Fruit fly (Drosophila melanogaster) whole organism, adult: ENCODE results near the gene CG6179.
A peak's percentile ranks its signal among the peaks of the same experiment; 100 is the strongest.

Experiments
- CG11617 ChIP-seq: fragments of 200-800 bp; sonication (Bioruptor generic); optimal IDR thresholded peaks from 2 replicates; lab custom pipeline; 2017; ENCODE audit warnings: mild to moderate bottlenecking, missing biosample characterization, missing genetic modification reagents, missing genetic modification characterization
- CG12768 ChIP-seq: fragments of 200-800 bp; sonication (Bioruptor generic); optimal IDR thresholded peaks from 2 replicates; lab custom pipeline; 2017; ENCODE audit warnings: missing biosample characterization, missing genetic modification characterization, mild to moderate bottlenecking, moderate library complexity, missing genetic modification reagents
- CG14711 ChIP-seq: fragments of 200-800 bp; sonication (Bioruptor generic); optimal IDR thresholded peaks from 2 replicates; lab custom pipeline; 2018; ENCODE audit warnings: missing biosample characterization, mild to moderate bottlenecking, missing genetic modification characterization, moderate library complexity
- CG1620 ChIP-seq: fragments of 200-800 bp; sonication (Bioruptor generic); optimal IDR thresholded peaks from 2 replicates; lab custom pipeline; 2016; ENCODE audit warnings: missing biosample characterization, missing genetic modification characterization
- CG33017 ChIP-seq: fragments of 200-800 bp; sonication (Bioruptor generic); optimal IDR thresholded peaks from 2 replicates; lab custom pipeline; 2018; ENCODE audit warnings: missing biosample characterization, mild to moderate bottlenecking, missing genetic modification characterization, moderate library complexity
- CG5204 ChIP-seq: fragments of 200-800 bp; sonication (Bioruptor generic); optimal IDR thresholded peaks from 2 replicates; lab custom pipeline; 2016; ENCODE audit warnings: missing biosample characterization, missing genetic modification characterization
- CG7045 ChIP-seq: fragments of 200-800 bp; sonication (Bioruptor generic); optimal IDR thresholded peaks from 2 replicates; lab custom pipeline; 2017; ENCODE audit warnings: missing biosample characterization, mild to moderate bottlenecking, missing genetic modification characterization
- CG7101 ChIP-seq: fragments of 200-800 bp; sonication (Bioruptor generic); optimal IDR thresholded peaks from 2 replicates; lab custom pipeline; 2018; ENCODE audit warnings: missing biosample characterization, mild to moderate bottlenecking, missing genetic modification characterization, moderate library complexity
- Clk ChIP-seq: fragments of 200-800 bp; sonication (Bioruptor generic); optimal IDR thresholded peaks from 2 replicates; lab custom pipeline; 2017; ENCODE audit warnings: missing biosample characterization, missing genetic modification characterization
- Crg-1 ChIP-seq: fragments of 200-800 bp; sonication (Bioruptor generic); optimal IDR thresholded peaks from 2 replicates; lab custom pipeline; 2016; ENCODE audit warnings: missing biosample characterization, missing genetic modification characterization
- Hr96 ChIP-seq: fragments of 200-800 bp; sonication (Bioruptor generic); optimal IDR thresholded peaks from 2 replicates; lab custom pipeline; 2016; ENCODE audit warnings: missing biosample characterization, missing genetic modification characterization
- Mnt ChIP-seq: fragments of 200-800 bp; sonication (Bioruptor generic); optimal IDR thresholded peaks from 2 replicates; lab custom pipeline; 2016; ENCODE audit warnings: missing biosample characterization, mild to moderate bottlenecking, missing genetic modification characterization
- bab1 ChIP-seq: fragments of 200-800 bp; sonication (Bioruptor generic); optimal IDR thresholded peaks from 3 replicates; lab custom pipeline; 2019; ENCODE audit warnings: missing biosample characterization, mild to moderate bottlenecking, missing genetic modification characterization, moderate library complexity
- cic ChIP-seq: fragments of 200-800 bp; sonication (Bioruptor generic); optimal IDR thresholded peaks from 2 replicates; lab custom pipeline; 2017; ENCODE audit warnings: missing biosample characterization, mild to moderate bottlenecking, missing genetic modification characterization, moderate library complexity
- cnc ChIP-seq, 2 experiments: fragments of >200 bp; optimal IDR thresholded peaks; 2 replicates each; lab custom pipeline; 2017
- kay ChIP-seq: fragments of 200-800 bp; sonication (Bioruptor generic); peaks from one replicate; lab custom pipeline; 2016; ENCODE audit warnings: missing biosample characterization, missing genetic modification characterization, borderline replicate concordance
- ovo ChIP-seq: fragments of 200-800 bp; sonication (Bioruptor generic); optimal IDR thresholded peaks from 2 replicates; lab custom pipeline; 2016; ENCODE audit warnings: missing biosample characterization, missing genetic modification characterization
- pad ChIP-seq: fragments of 200-800 bp; sonication (Bioruptor generic); optimal IDR thresholded peaks from 3 replicates; lab custom pipeline; 2017; ENCODE audit warnings: missing biosample characterization, missing genetic modification characterization, mild to moderate bottlenecking, moderate library complexity, missing genetic modification reagents
- tj ChIP-seq: fragments of 200-800 bp; sonication (Bioruptor generic); optimal IDR thresholded peaks from 3 replicates; lab custom pipeline; 2017; ENCODE audit warnings: missing biosample characterization, mild to moderate bottlenecking, missing genetic modification characterization, moderate library complexity
- toe ChIP-seq: fragments of 200-800 bp; sonication (Bioruptor generic); optimal IDR thresholded peaks from 2 replicates; lab custom pipeline; 2016; ENCODE audit warnings: missing biosample characterization, missing genetic modification characterization

Gene CG6179

DNA sequence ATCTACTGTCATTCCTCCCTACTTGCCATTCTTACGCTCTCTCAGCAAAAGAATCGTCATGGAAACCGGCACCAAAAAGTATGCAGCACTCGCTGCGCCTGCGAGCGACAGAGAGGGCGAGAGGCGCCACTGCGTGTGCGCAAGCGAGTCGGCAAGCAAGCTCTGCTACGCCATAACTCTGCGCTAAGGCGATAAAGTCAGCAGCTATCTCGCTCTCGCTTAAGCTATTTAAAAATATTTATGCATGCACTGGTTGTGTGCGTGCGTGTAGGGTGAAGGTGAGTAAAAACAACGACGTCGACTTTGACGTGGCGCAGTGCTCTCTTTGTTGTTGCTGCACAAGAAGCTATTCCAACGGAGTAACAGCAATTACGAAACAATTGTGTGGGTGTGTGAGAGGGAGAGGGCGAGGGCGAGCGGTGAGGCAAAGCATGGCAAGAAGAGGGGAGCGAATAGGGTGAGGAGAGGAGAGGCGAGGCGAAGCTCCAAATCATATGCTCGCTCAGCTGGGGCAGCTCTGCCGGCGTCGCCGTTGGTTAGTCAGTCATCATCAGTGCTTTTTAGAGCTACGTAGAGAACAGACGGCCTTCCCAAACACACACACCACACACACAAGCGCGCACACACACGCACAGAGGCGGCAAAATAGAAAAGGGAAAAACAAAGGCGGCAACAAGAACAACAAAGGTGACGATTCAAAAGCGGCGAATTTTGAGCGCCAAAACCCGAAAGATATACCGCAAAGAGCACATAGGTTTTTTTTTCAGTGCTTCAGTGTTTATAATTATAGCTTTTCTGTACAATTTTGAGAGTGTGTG is 13.6 kb upstream of the CG6179 start, which contains the start of gene CrebB:
Gene CrebB (plus strand): TSS at position 325 of the 818 bp plus-strand sequence.
- TF ChIP-seq cic (GFP tag; lab: Kevin White, UChicago): peak; percentile 81
- no peak for TF ChIP-seq CG14711 (tag; lab: Kevin White, UChicago)
- peak; percentile 64 for TF ChIP-seq tj (GFP tag; lab: Kevin White, UChicago)
- peak; percentile 45 for TF ChIP-seq Hr96 (GFP tag; lab: Kevin White, UChicago)
- TF ChIP-seq ovo (GFP tag; lab: Kevin White, UChicago): peak; percentile 63
- TF ChIP-seq cnc (optimal IDR thresholded peaks at IDR 0.05; lab: Kevin White, UChicago): no peak
- peak; percentile 19 for TF ChIP-seq CG12768 (GFP tag; lab: Kevin White, UChicago)
- TF ChIP-seq Mnt (GFP tag; lab: Kevin White, UChicago): peak; percentile 57
- peak; percentile 15 for TF ChIP-seq CG7101 (tag; lab: Kevin White, UChicago)
- no peak for TF ChIP-seq CG7045 (GFP tag; lab: Kevin White, UChicago)
- peak; percentile 4 for TF ChIP-seq CG11617 (GFP tag; lab: Kevin White, UChicago)
- no peak for TF ChIP-seq CG1620
- no peak for TF ChIP-seq CG33017 (tag; lab: Kevin White, UChicago)
- peak; percentile 11 for TF ChIP-seq Crg-1 (GFP tag; lab: Kevin White, UChicago)
- TF ChIP-seq pad (GFP tag; lab: Kevin White, UChicago): peak; percentile 91
- no peak for TF ChIP-seq CG5204 (GFP tag; lab: Kevin White, UChicago)
- TF ChIP-seq bab1 (GFP tag; lab: Kevin White, UChicago): peak; percentile 65
- TF ChIP-seq Clk (GFP tag; lab: Kevin White, UChicago): no peak
- peak; percentile 24 for TF ChIP-seq kay (GFP tag; lab: Kevin White, UChicago)
- no peak for TF ChIP-seq toe (GFP tag; lab: Kevin White, UChicago)

DNA sequence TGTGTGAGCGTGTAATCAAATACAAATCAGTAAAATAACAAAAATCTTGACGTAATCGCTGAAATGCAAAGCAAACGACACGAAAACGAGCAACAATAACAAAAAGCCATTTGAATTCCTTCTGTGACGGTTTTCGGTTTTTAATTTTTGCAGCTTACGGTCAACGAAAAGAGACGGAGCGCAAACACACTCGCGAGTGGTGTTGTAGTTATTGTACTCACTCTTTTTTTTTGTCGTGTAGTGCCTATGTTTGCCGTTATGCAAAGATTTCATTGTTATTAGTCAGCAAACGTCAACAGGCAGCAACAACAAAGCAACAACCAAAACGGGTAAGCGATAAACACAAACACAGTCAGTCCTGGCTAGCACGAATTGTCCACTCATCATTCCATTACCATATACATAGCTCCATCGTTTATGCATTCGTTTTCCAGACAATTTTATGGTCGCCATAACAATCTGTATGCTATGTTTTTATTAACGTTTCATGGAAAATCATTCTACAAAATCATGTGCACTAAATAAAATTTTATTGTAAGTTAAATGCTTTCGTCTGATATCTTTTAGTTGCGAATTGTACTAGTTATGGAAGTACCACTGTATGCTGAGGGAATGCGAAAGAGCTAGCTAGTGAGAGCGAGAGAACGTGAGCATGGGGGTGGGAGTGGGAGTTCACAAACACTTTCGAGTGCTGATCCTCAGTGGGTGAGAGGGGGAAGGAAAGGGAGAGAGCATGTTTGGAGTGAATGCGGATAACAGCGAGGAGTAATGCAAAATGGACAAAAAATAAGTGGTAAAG is 12.8 kb upstream of the CG6179 start:
- no peak for TF ChIP-seq cic (GFP tag; lab: Kevin White, UChicago)
- peak; percentile 85 for TF ChIP-seq CG1620
- TF ChIP-seq CG7045 (GFP tag; lab: Kevin White, UChicago): peak; percentile 81
- TF ChIP-seq Crg-1 (GFP tag; lab: Kevin White, UChicago): peak; percentile 61
- TF ChIP-seq tj (GFP tag; lab: Kevin White, UChicago): peak; percentile 76
- TF ChIP-seq toe (GFP tag; lab: Kevin White, UChicago): peak; percentile 71
- TF ChIP-seq CG7101 (tag; lab: Kevin White, UChicago): peak; percentile 94
- TF ChIP-seq Clk (GFP tag; lab: Kevin White, UChicago): peak; percentile 58
- peak; percentile 72 for TF ChIP-seq CG11617 (GFP tag; lab: Kevin White, UChicago)
- TF ChIP-seq CG33017 (tag; lab: Kevin White, UChicago): peak; percentile 86
- peak; percentile 73 for TF ChIP-seq CG12768 (GFP tag; lab: Kevin White, UChicago)
- TF ChIP-seq bab1 (GFP tag; lab: Kevin White, UChicago): peak; percentile 94
- peak; percentile 64 for TF ChIP-seq ovo (GFP tag; lab: Kevin White, UChicago)
- peak; percentile 85 for TF ChIP-seq pad (GFP tag; lab: Kevin White, UChicago)
- TF ChIP-seq cnc (optimal IDR thresholded peaks at IDR 0.05; lab: Kevin White, UChicago): no peak
- peak; percentile 93 for TF ChIP-seq Hr96 (GFP tag; lab: Kevin White, UChicago)
- TF ChIP-seq kay (GFP tag; lab: Kevin White, UChicago): peak; percentile 56
- TF ChIP-seq CG14711 (tag; lab: Kevin White, UChicago): peak; percentile 86
- peak; percentile 81 for TF ChIP-seq Mnt (GFP tag; lab: Kevin White, UChicago)
- TF ChIP-seq CG5204 (GFP tag; lab: Kevin White, UChicago): peak; percentile 84

DNA sequence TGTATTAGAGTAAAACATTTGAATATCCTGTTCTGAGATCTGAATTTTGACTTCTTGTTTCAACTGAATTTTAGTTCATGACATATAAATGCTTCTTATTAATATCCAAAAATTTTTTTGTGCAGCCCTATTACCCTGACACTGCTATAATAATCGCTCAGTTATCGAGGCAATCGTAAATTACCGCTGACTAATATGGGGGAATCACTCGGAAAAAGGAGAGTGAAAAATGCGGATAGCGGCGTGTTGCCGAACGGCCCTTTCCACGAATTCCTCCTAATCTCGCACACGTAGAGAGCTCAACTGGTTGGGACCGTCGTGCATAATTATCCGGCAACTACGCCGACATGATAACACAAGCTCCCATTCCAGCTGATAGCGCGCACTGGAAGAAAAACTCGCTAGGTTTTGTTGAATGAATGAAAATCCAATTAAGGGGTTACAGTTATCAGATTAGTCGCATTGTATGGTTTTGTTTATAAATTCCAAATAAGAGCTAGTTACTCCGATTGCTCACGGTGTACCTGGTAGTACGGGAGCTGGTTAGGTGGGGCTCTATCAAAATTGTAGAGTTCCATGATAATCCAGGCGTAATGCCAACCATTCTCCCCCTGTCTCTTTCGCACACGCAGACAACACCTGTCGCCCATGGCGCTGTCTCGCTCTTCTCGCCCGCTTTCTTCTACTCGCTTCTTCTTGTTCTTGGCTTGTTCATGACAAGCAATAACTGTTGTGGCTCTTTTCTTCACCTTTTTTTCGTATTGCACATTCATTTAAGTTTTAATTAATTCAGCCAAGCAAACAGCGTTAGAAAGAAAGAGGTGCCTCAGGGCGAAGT is 11.9 kb upstream of the CG6179 start:
- peak; percentile 85 for TF ChIP-seq Hr96 (GFP tag; lab: Kevin White, UChicago)
- peak; percentile 90 for TF ChIP-seq pad (GFP tag; lab: Kevin White, UChicago)
- TF ChIP-seq Crg-1 (GFP tag; lab: Kevin White, UChicago): peak; percentile 25
- TF ChIP-seq toe (GFP tag; lab: Kevin White, UChicago): peak; percentile 38
- no peak for TF ChIP-seq cic (GFP tag; lab: Kevin White, UChicago)
- TF ChIP-seq CG7101 (tag; lab: Kevin White, UChicago): peak; percentile 82
- TF ChIP-seq CG5204 (GFP tag; lab: Kevin White, UChicago): peak; percentile 70
- peak; percentile 28 for TF ChIP-seq CG1620
- no peak for TF ChIP-seq bab1 (GFP tag; lab: Kevin White, UChicago)
- TF ChIP-seq Mnt (GFP tag; lab: Kevin White, UChicago): peak; percentile 74
- no peak for TF ChIP-seq ovo (GFP tag; lab: Kevin White, UChicago)
- peak in 1 of 2 experiments; percentile 78 for TF ChIP-seq cnc (optimal IDR thresholded peaks at IDR 0.05; lab: Kevin White, UChicago)
- no peak for TF ChIP-seq tj (GFP tag; lab: Kevin White, UChicago)
- TF ChIP-seq CG12768 (GFP tag; lab: Kevin White, UChicago): peak; percentile 67
- TF ChIP-seq CG33017 (tag; lab: Kevin White, UChicago): peak; percentile 72
- peak; percentile 55 for TF ChIP-seq Clk (GFP tag; lab: Kevin White, UChicago)
- TF ChIP-seq CG14711 (tag; lab: Kevin White, UChicago): peak; percentile 63
- no peak for TF ChIP-seq kay (GFP tag; lab: Kevin White, UChicago)
- peak; percentile 71 for TF ChIP-seq CG7045 (GFP tag; lab: Kevin White, UChicago)
- peak; percentile 78 for TF ChIP-seq CG11617 (GFP tag; lab: Kevin White, UChicago)
